Worm (Caenorhabditis elegans): ENCODE results near the gene Y57G11C.3.
A peak's percentile ranks its signal among the peaks of the same experiment; 100 is the strongest.

Y57G11C.3 gene

ce11 chrIV:14786374-14787136 is 18.6 kb downstream of the Y57G11C.3 start, which contains the start of gene melo-1 (continued):
- TF ChIP-seq ZK546.5 (tag; optimal IDR thresholded peaks at IDR 0.05) (no peak), nhr-25 (tag; optimal IDR thresholded peaks at IDR 0.05; ENCODE audit: borderline replicate concordance, insufficient read depth) (no peak), spr-1 (tag; optimal IDR thresholded peaks at IDR 0.05) (no peak), lin-1 (GFP tag; IDR thresholded peaks at IDR 0.05) (no peak), unc-130 (GFP tag; optimal IDR thresholded peaks at IDR 0.05) (no peak), lin-13 (GFP tag; optimal IDR thresholded peaks at IDR 0.05) (no peak), hif-1 (tag; optimal IDR thresholded peaks at IDR 0.05) (peak in 1 of 2 experiments; percentile 7), nhr-42 (GFP tag; IDR thresholded peaks at IDR 0.05) (no peak), F49E8.2 (tag; optimal IDR thresholded peaks at IDR 0.05; ENCODE audit: borderline replicate concordance) (no peak), tag-97 (GFP tag; IDR thresholded peaks at IDR 0.05) (no peak), nhr-102 (tag; optimal IDR thresholded peaks at IDR 0.05) (no peak), sdz-12 (GFP tag; optimal IDR thresholded peaks at IDR 0.05) (no peak), ZK337.2 (GFP tag; IDR thresholded peaks at IDR 0.05) (no peak), nhr-111 (GFP tag; optimal IDR thresholded peaks at IDR 0.05) (no peak), daf-16 (GFP tag; optimal IDR thresholded peaks at IDR 0.05) (no peak), daf-16 (tag; optimal IDR thresholded peaks at IDR 0.05) (peak; percentile 14), hlh-11 (tag; optimal IDR thresholded peaks at IDR 0.05) (peak; percentile 34), mep-1 (tag; optimal IDR thresholded peaks at IDR 0.05) (peak; percentile 47), ceh-32 (tag; optimal IDR thresholded peaks at IDR 0.05; ENCODE audit: poor library complexity) (no peak), ceh-20 (GFP tag; IDR thresholded peaks at IDR 0.05) (no peak), R02D3.7 (tag; optimal IDR thresholded peaks at IDR 0.05) (no peak), lim-7 (GFP tag; IDR thresholded peaks at IDR 0.05) (no peak), hmg-1.1 (GFP tag; IDR thresholded peaks at IDR 0.05) (peak; percentile 69), mdl-1 (tag; optimal IDR thresholded peaks at IDR 0.05) (no peak), jun-1 (tag; optimal IDR thresholded peaks at IDR 0.05) (peak; percentile 4), lin-29 (GFP tag; IDR thresholded peaks at IDR 0.05) (no peak), ctbp-1 (GFP tag; IDR thresholded peaks at IDR 0.05) (no peak), nhr-41 (GFP tag; IDR thresholded peaks at IDR 0.05) (no peak), aly-2 (tag; optimal IDR thresholded peaks at IDR 0.05) (no peak), skn-1 (tag; optimal IDR thresholded peaks at IDR 0.05) (no peak), mxl-2 (GFP tag; conservative IDR thresholded peaks at IDR 0.05) (no peak), lin-39 (tag; optimal IDR thresholded peaks at IDR 0.05) (no peak), set-16 (GFP tag; IDR thresholded peaks at IDR 0.05) (no peak), daf-8 (GFP tag; IDR thresholded peaks at IDR 0.05) (no peak), dmd-6 (GFP tag; IDR thresholded peaks at IDR 0.05) (peak; percentile 23; the same call in 1 of the 2 replicates), mes-2 (tag; optimal IDR thresholded peaks at IDR 0.05; ENCODE audit: poor library complexity, severe bottlenecking) (peak; percentile 31), nhr-6 (tag; optimal IDR thresholded peaks at IDR 0.05) (peak; percentile 26), zip-2 (tag; optimal IDR thresholded peaks at IDR 0.05) (no peak), madf-5 (GFP tag; IDR thresholded peaks at IDR 0.05) (no peak), mdt-29 (GFP tag; IDR thresholded peaks at IDR 0.05) (no peak), daf-12 (tag; optimal IDR thresholded peaks at IDR 0.05) (no peak), ztf-7 (tag; optimal IDR thresholded peaks at IDR 0.05) (peak; percentile 23), ama-1 (optimal IDR thresholded peaks at IDR 0.05) (peak; percentile 13), duxl-1 (tag; optimal IDR thresholded peaks at IDR 0.05; ENCODE audit: poor library complexity) (no peak), ces-1 (GFP tag; optimal IDR thresholded peaks at IDR 0.05) (no peak), snpc-1.2 (GFP tag; IDR thresholded peaks at IDR 0.05) (0 out of 2 replicates have a peak, but pooled peaks have one; percentile 21), Y105C5A.15 (GFP tag; IDR thresholded peaks at IDR 0.05) (no peak), arid-1 (GFP tag; conservative IDR thresholded peaks at IDR 0.05) (no peak), zfp-3 (GFP tag; conservative IDR thresholded peaks at IDR 0.05) (no peak), Y48G9A.11 (GFP tag; IDR thresholded peaks at IDR 0.05) (no peak)

Measured in whole organism, L4 larva.